Fruit fly (Drosophila melanogaster): ENCODE results near the gene CG32119.

- TF ChIP-seq net (GFP tag; optimal IDR thresholded peaks at IDR 0.05) (no peak), CG11902 (GFP tag; optimal IDR thresholded peaks at IDR 0.05) (no peak), Hr4 (GFP tag; optimal IDR thresholded peaks at IDR 0.05) (no peak), dac (GFP tag; optimal IDR thresholded peaks at IDR 0.05) (no peak), Hr38 (GFP tag; optimal IDR thresholded peaks at IDR 0.05) (no peak), topi (GFP tag; optimal IDR thresholded peaks at IDR 0.05) (no peak), CG10669 (GFP tag; optimal IDR thresholded peaks at IDR 0.05) (no peak), CG6792 (GFP tag; optimal IDR thresholded peaks at IDR 0.05) (no peak), spab (GFP tag; optimal IDR thresholded peaks at IDR 0.05) (no peak)
Observed at dm6 chr3L:13271282-13271681, 22.8 kb upstream of the CG32119 start.
